Worm (Caenorhabditis elegans) whole organism, L3 larva: ENCODE data around the gene scav-4.

ENCODE experiments used
- aly-2 ChIP-seq: fragments of 150-350 bp; optimal IDR thresholded peaks from 2 replicates; lab custom pipeline; 2014; ENCODE audit warnings: missing biosample characterization, missing genetic modification characterization
- mdl-1 ChIP-seq: fragments of 150-350 bp; optimal IDR thresholded peaks from 2 replicates; lab custom pipeline; 2014; ENCODE audit warnings: missing biosample characterization, missing genetic modification characterization

ce11 chrX:13003092-13003491, 21.5 kb downstream of the scav-4 start:
- TF ChIP-seq mdl-1 (no peak), aly-2 (tag; lab: Kevin White, UChicago) (no peak)
